Fruit fly (Drosophila melanogaster) whole organism, larva: ENCODE results near the gene Ssk.
A peak's percentile ranks its signal among the peaks of the same experiment; 100 is the strongest.

Source experiments
- noc ChIP-seq: fragments of 200-800 bp; sonication (Bioruptor generic); optimal IDR thresholded peaks from 3 replicates; lab custom pipeline; 2019; ENCODE audit warnings: missing biosample characterization, mild to moderate bottlenecking, missing genetic modification characterization, moderate library complexity

The Ssk gene

dm6 chr3L:20222617-20223016 lies 34.3 kb downstream of the Ssk start:
- TF ChIP-seq noc (tag; lab: Kevin White, UChicago): no peak

DNA sequence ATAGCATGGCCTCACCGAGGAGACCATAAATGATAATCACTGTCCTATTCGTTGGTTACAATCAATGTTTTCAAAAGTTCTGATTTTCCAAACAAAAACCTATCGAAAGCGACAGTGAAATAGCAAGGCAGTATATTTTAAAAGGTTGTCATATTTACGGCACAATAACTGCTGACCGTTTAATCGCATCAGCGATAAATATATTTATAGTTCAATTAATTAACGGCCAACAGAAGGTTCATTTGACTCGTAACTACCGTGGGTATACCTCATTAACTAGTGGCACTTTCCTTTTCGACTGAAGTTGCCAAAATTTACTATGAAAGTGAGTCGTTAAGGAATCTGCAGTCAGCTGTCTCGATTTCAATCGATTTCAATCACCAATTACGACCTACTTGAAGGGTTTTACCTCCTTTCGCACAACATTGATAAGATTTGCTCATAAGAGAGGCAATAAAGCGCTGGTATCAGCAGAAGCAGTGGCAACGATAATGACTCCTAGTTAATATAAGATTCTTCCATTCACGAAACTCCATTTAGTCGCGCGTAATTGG lies 35.2 kb downstream of the Ssk start, which contains the start of gene CG17147:
Gene CG17147, plus strand, starts transcription at position 535 of the 554 bp plus-strand sequence.
- peak; percentile 97 for TF ChIP-seq noc (tag; lab: Kevin White, UChicago)

DNA sequence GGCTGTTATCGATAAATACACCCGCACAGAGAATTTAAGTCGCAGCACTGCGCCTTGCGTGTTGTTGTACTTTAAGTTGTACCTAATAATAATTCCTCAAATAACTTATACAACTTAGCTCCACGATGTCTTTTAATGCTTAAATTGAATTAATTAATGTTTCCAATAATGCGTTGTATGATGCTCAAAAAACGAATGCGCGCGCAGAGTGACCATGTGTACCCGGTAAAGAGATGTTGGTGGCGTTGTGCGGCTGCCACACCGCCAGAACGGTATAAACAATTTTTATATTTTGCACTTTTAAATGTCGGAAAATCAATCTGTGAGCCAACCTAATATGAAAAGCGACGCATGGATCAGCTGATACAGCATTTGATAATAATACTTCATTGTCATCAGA lies 37.8 kb downstream of the Ssk start:
- TF ChIP-seq noc (tag; lab: Kevin White, UChicago): no peak

- no peak for TF ChIP-seq noc (tag; lab: Kevin White, UChicago)
Measured at dm6 chr3L:20230178-20230775, 42.0 kb downstream of the Ssk start.

DNA sequence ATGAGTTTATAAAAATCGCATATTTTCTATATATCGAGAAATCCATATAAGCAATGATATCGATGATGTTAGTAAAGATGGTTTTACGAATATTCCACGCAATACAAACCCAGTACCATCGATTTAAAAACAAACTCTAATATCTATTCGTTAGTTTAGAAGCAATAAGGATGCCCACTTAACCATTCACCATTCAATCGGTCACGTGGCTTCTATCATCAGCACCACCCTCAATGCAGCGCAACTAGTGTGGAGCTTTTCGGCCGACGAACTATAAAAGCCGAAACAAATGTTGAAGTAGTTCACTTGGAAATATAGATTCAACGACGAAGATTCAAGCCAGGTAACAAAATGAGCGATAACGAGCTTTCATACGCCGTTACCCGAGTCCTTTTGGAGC lies 43.0 kb downstream of the Ssk start, which contains the start of gene CG13813:
Gene CG13813, plus strand, starts transcription at position 301 of the 400 bp plus-strand sequence.
- TF ChIP-seq noc (tag; lab: Kevin White, UChicago): no peak

- no peak for TF ChIP-seq noc (tag; lab: Kevin White, UChicago)
Measured at dm6 chr3L:20237167-20237566, 48.8 kb downstream of the Ssk start.
